Fruit fly (Drosophila melanogaster) whole organism, embryonic: ENCODE measurements around the gene CG4733.

ENCODE experiments used
- CG12104 ChIP-seq: fragments of 200-800 bp; sonication (Bioruptor generic); optimal IDR thresholded peaks from 3 replicates; lab custom pipeline; 2016; ENCODE audit warnings: missing biosample characterization, missing genetic modification characterization
- CG13624 ChIP-seq: fragments of 200-800 bp; sonication (Bioruptor generic); optimal IDR thresholded peaks from 2 replicates; lab custom pipeline; 2016; ENCODE audit warnings: missing biosample characterization, missing genetic modification characterization
- CG15011 ChIP-seq: fragments of 200-800 bp; sonication (Bioruptor generic); optimal IDR thresholded peaks from 3 replicates; lab custom pipeline; 2018; ENCODE audit warnings: missing biosample characterization, mild to moderate bottlenecking, missing genetic modification characterization
- CG15269 ChIP-seq: fragments of 200-800 bp; sonication (Bioruptor generic); optimal IDR thresholded peaks from 2 replicates; lab custom pipeline; 2018; ENCODE audit warnings: missing biosample characterization, mild to moderate bottlenecking, missing genetic modification characterization, moderate library complexity
- CG1529 ChIP-seq: fragments of 200-800 bp; sonication (Bioruptor generic); optimal IDR thresholded peaks from 3 replicates; lab custom pipeline; 2018; ENCODE audit warnings: missing biosample characterization, missing genetic modification characterization
- CG1602 ChIP-seq: fragments of 200-800 bp; sonication (Bioruptor generic); optimal IDR thresholded peaks from 3 replicates; lab custom pipeline; 2016; ENCODE audit warnings: missing biosample characterization, missing genetic modification characterization
- CG1647 ChIP-seq: fragments of 200-800 bp; sonication (Bioruptor generic); optimal IDR thresholded peaks from 3 replicates; lab custom pipeline; 2016; ENCODE audit warnings: missing biosample characterization, missing genetic modification characterization
- CG2120 ChIP-seq: fragments of 200-800 bp; sonication (Bioruptor generic); optimal IDR thresholded peaks from 3 replicates; lab custom pipeline; 2016; ENCODE audit warnings: missing biosample characterization, missing genetic modification characterization
- CG31388 ChIP-seq: fragments of 200-800 bp; sonication (Bioruptor generic); optimal IDR thresholded peaks from 2 replicates; lab custom pipeline; 2016; ENCODE audit warnings: missing biosample characterization, missing genetic modification characterization
- CG3163 ChIP-seq: fragments of 200-800 bp; sonication (Bioruptor generic); optimal IDR thresholded peaks from 3 replicates; lab custom pipeline; 2016; ENCODE audit warnings: missing biosample characterization, missing genetic modification characterization
- CG33213 ChIP-seq: fragments of 200-800 bp; sonication (Bioruptor generic); optimal IDR thresholded peaks from 3 replicates; lab custom pipeline; 2016; ENCODE audit warnings: missing biosample characterization, missing genetic modification characterization
- CG3407 ChIP-seq: fragments of 200-800 bp; sonication (Bioruptor generic); optimal IDR thresholded peaks from 2 replicates; lab custom pipeline; 2018; ENCODE audit warnings: missing biosample characterization, mild to moderate bottlenecking, missing genetic modification characterization
- CG34376 ChIP-seq: fragments of 200-800 bp; sonication (Bioruptor generic); optimal IDR thresholded peaks from 2 replicates; lab custom pipeline; 2018; ENCODE audit warnings: missing biosample characterization, mild to moderate bottlenecking, missing genetic modification characterization
- CG34422 ChIP-seq: fragments of 200-800 bp; sonication (Bioruptor generic); IDR thresholded peaks from 3 replicates; pipeline ENCODE4 v1.3.6; 2022; ENCODE audit warnings: missing biosample characterization, missing genetic modification characterization
- CG3838 ChIP-seq: fragments of 200-800 bp; sonication (Bioruptor generic); optimal IDR thresholded peaks from 3 replicates; lab custom pipeline; 2016; ENCODE audit warnings: missing biosample characterization, missing genetic modification characterization
- CG6765 ChIP-seq: fragments of 200-800 bp; sonication (Bioruptor generic); optimal IDR thresholded peaks from 3 replicates; lab custom pipeline; 2017; ENCODE audit warnings: missing biosample characterization, mild to moderate bottlenecking, missing genetic modification characterization
- CG7372 ChIP-seq: fragments of 200-800 bp; sonication (Bioruptor generic); IDR thresholded peaks from 2 replicates; pipeline ENCODE4 v1.3.6; 2022; ENCODE audit warnings: missing biosample characterization, missing genetic modification characterization
- Camta ChIP-seq: fragments of 200-800 bp; sonication (Bioruptor generic); optimal IDR thresholded peaks from 2 replicates; lab custom pipeline; 2016; ENCODE audit warnings: missing biosample characterization, missing genetic modification characterization
- H2.0 ChIP-seq: fragments of 200-800 bp; sonication (Bioruptor generic); IDR thresholded peaks from 2 replicates; pipeline ENCODE4 v1.3.6; 2022; ENCODE audit warnings: missing biosample characterization, missing genetic modification characterization
- HLH4C ChIP-seq: fragments of 200-800 bp; sonication (Bioruptor generic); IDR thresholded peaks from 3 replicates; pipeline ENCODE4 v1.3.6; 2022; ENCODE audit warnings: missing biosample characterization, missing genetic modification characterization; ENCODE audit not compliant: partially characterized antibody
- Jarid2 ChIP-seq: fragments of 200-800 bp; sonication (Bioruptor generic); optimal IDR thresholded peaks from 3 replicates; lab custom pipeline; 2017; ENCODE audit warnings: mild to moderate bottlenecking, missing biosample characterization, missing genetic modification reagents, missing genetic modification characterization
- Lpt ChIP-seq: fragments of >200 bp; optimal IDR thresholded peaks from 2 replicates; lab custom pipeline; 2018; ENCODE audit warnings: missing biosample characterization, missing genetic modification characterization
- MTF-1 ChIP-seq: fragments of 200-800 bp; sonication (Bioruptor generic); optimal IDR thresholded peaks from 2 replicates; lab custom pipeline; 2018; ENCODE audit warnings: missing biosample characterization, mild to moderate bottlenecking, missing genetic modification characterization, borderline replicate concordance
- Ravus ChIP-seq: fragments of 200-800 bp; sonication (Bioruptor generic); IDR thresholded peaks from 2 replicates; pipeline ENCODE4 v1.3.6; 2022; ENCODE audit warnings: missing biosample characterization, missing genetic modification characterization
- Side ChIP-seq: fragments of 200-800 bp; sonication (Bioruptor generic); optimal IDR thresholded peaks from 2 replicates; lab custom pipeline; 2016; ENCODE audit warnings: missing biosample characterization, missing genetic modification characterization
- Ssrp ChIP-seq: fragments of 200-800 bp; sonication (Bioruptor generic); optimal IDR thresholded peaks from 2 replicates; lab custom pipeline; 2018; ENCODE audit warnings: missing biosample characterization, mild to moderate bottlenecking, missing genetic modification characterization, moderate library complexity
- Tbp ChIP-seq: fragments of >200 bp; optimal IDR thresholded peaks from 2 replicates; lab custom pipeline; 2018; ENCODE audit warnings: missing biosample characterization, missing genetic modification characterization
- abd-A ChIP-seq: fragments of 200-800 bp; sonication (Bioruptor generic); optimal IDR thresholded peaks from 3 replicates; lab custom pipeline; 2019; ENCODE audit warnings: missing biosample characterization, mild to moderate bottlenecking, missing genetic modification characterization, moderate library complexity
- ase ChIP-seq: fragments of 200-800 bp; sonication (Bioruptor generic); IDR thresholded peaks from 3 replicates; pipeline ENCODE4 v1.3.6; 2022; ENCODE audit warnings: missing biosample characterization, missing genetic modification characterization
- bsh ChIP-seq, 2 experiments: fragments of 200-800 bp; sonication (Bioruptor generic); optimal IDR thresholded peaks; 2 replicates each; lab custom pipeline; 2017 to 2018; ENCODE audit warnings: mild to moderate bottlenecking in 2 of 2, missing biosample characterization in 2 of 2, missing genetic modification characterization in 2 of 2, moderate library complexity in 1 of 2
- btn ChIP-seq: fragments of 200-800 bp; sonication (Bioruptor generic); optimal IDR thresholded peaks from 2 replicates; lab custom pipeline; 2016; ENCODE audit warnings: missing biosample characterization, missing genetic modification characterization
- caup ChIP-seq: fragments of 200-800 bp; sonication (Bioruptor generic); optimal IDR thresholded peaks from 3 replicates; lab custom pipeline; 2017; ENCODE audit warnings: missing biosample characterization, mild to moderate bottlenecking, missing genetic modification characterization, moderate library complexity; ENCODE audit not compliant: severe bottlenecking
- en ChIP-seq: fragments of 200-800 bp; sonication (Bioruptor generic); optimal IDR thresholded peaks from 2 replicates; lab custom pipeline; 2016; ENCODE audit warnings: missing biosample characterization, missing genetic modification characterization
- eyg ChIP-seq: fragments of 200-800 bp; sonication (Bioruptor generic); optimal IDR thresholded peaks from 3 replicates; lab custom pipeline; 2016; ENCODE audit warnings: missing biosample characterization, missing genetic modification characterization
- fd96Cb ChIP-seq: fragments of 200-800 bp; sonication (Bioruptor generic); optimal IDR thresholded peaks from 2 replicates; lab custom pipeline; 2018; ENCODE audit warnings: missing biosample characterization, mild to moderate bottlenecking, missing genetic modification characterization, moderate library complexity
- gcm ChIP-seq: fragments of 200-800 bp; sonication (Bioruptor generic); optimal IDR thresholded peaks from 2 replicates; lab custom pipeline; 2019; ENCODE audit warnings: missing biosample characterization, mild to moderate bottlenecking, missing genetic modification characterization, moderate library complexity
- jigr1 ChIP-seq: fragments of 200-800 bp; sonication (Bioruptor generic); IDR thresholded peaks from 3 replicates; pipeline ENCODE4 v1.3.6; 2022; ENCODE audit warnings: missing biosample characterization, missing genetic modification characterization
- klu ChIP-seq: fragments of 200-800 bp; sonication (Bioruptor generic); IDR thresholded peaks from 2 replicates; pipeline ENCODE4 v1.3.6; 2022; ENCODE audit warnings: missing biosample characterization, missing genetic modification characterization
- kni ChIP-seq: fragments of 200-800 bp; sonication (Bioruptor generic); optimal IDR thresholded peaks from 3 replicates; lab custom pipeline; 2017; ENCODE audit warnings: mild to moderate bottlenecking, missing biosample characterization, missing genetic modification reagents, missing genetic modification characterization
- knrl ChIP-seq: fragments of 200-800 bp; sonication (Bioruptor generic); IDR thresholded peaks from 3 replicates; pipeline ENCODE4 v1.3.6; 2022; ENCODE audit warnings: missing biosample characterization, missing genetic modification characterization; ENCODE audit not compliant: partially characterized antibody
- lmd ChIP-seq: fragments of 200-800 bp; sonication (Bioruptor generic); IDR thresholded peaks from 2 replicates; pipeline ENCODE4 v1.3.6; 2022; ENCODE audit warnings: missing biosample characterization, missing genetic modification characterization
- nmo ChIP-seq: fragments of 200-800 bp; sonication (Bioruptor generic); optimal IDR thresholded peaks from 2 replicates; lab custom pipeline; 2018; ENCODE audit warnings: missing biosample characterization, mild to moderate bottlenecking, missing genetic modification characterization, moderate library complexity
- pnt ChIP-seq: fragments of 200-800 bp; sonication (Bioruptor generic); optimal IDR thresholded peaks from 3 replicates; lab custom pipeline; 2016; ENCODE audit warnings: missing biosample characterization, missing genetic modification characterization
- slbo ChIP-seq: fragments of 200-800 bp; sonication (Bioruptor generic); IDR thresholded peaks from 2 replicates; pipeline ENCODE4 v1.3.6; 2022; ENCODE audit warnings: missing biosample characterization, missing genetic modification characterization
- sqz ChIP-seq: fragments of 200-800 bp; sonication (Bioruptor generic); optimal IDR thresholded peaks from 3 replicates; lab custom pipeline; 2018; ENCODE audit warnings: missing biosample characterization, mild to moderate bottlenecking, missing genetic modification characterization
- stc ChIP-seq: fragments of 200-800 bp; sonication (Bioruptor generic); IDR thresholded peaks from 2 replicates; pipeline ENCODE4 v1.3.6; 2022; ENCODE audit warnings: missing biosample characterization, missing genetic modification characterization
- tap ChIP-seq: fragments of 200-800 bp; optimal IDR thresholded peaks from 3 replicates; lab custom pipeline; 2019; ENCODE audit warnings: missing biosample characterization, mild to moderate bottlenecking, missing genetic modification characterization, moderate library complexity
- vvl ChIP-seq: fragments of 200-800 bp; sonication (Bioruptor generic); IDR thresholded peaks from 2 replicates; pipeline ENCODE4 v1.3.6; 2022; ENCODE audit warnings: missing biosample characterization, missing genetic modification characterization
- wdn ChIP-seq: fragments of 200-800 bp; sonication (Bioruptor generic); IDR thresholded peaks from 2 replicates; pipeline ENCODE4 v1.3.6; 2022; ENCODE audit warnings: missing biosample characterization, missing genetic modification characterization
- zfh2 ChIP-seq: fragments of 200-800 bp; sonication (Bioruptor generic); optimal IDR thresholded peaks from 2 replicates; lab custom pipeline; 2016; ENCODE audit warnings: missing biosample characterization, missing genetic modification characterization

CG4733 gene

dm6 chr3R:19880431-19880939 lies 10.0 kb upstream of the CG4733 start (continued):
- TF ChIP-seq CG1647, result no peak
- TF ChIP-seq CG34422, result peak; percentile 30; the same call in 1 of the 3 replicates
- peak; percentile 37 for TF ChIP-seq btn (GFP tag; lab: Kevin White, UChicago)
- TF ChIP-seq CG1529, result no peak
- TF ChIP-seq Ravus (GFP tag; lab: Robert Waterston, UW), result no peak
- TF ChIP-seq jigr1 (GFP tag; lab: Robert Waterston, UW), result no peak
- TF ChIP-seq lmd, result 0 out of 2 replicates have a peak, but pooled peaks have one; percentile 15
- TF ChIP-seq eyg (GFP tag; lab: Kevin White, UChicago), result no peak
- no peak for TF ChIP-seq Jarid2 (GFP tag; lab: Kevin White, UChicago)
- no peak for TF ChIP-seq Lpt
- no peak for TF ChIP-seq HLH4C (GFP tag; lab: Robert Waterston, UW)
- no peak for TF ChIP-seq stc (GFP tag; lab: Robert Waterston, UW)
- TF ChIP-seq kni (GFP tag; lab: Kevin White, UChicago), result peak; percentile 65
- peak; percentile 46 for TF ChIP-seq caup (GFP tag; lab: Kevin White, UChicago)
- peak; percentile 46 for TF ChIP-seq CG13624 (GFP tag; lab: Kevin White, UChicago)
- TF ChIP-seq CG3838 (GFP tag; lab: Kevin White, UChicago), result no peak
- peak; percentile 59 for TF ChIP-seq CG2120 (GFP tag; lab: Kevin White, UChicago)
- TF ChIP-seq bsh (GFP tag; optimal IDR thresholded peaks at IDR 0.05; lab: Kevin White, UChicago), result peak in 1 of 2 experiments; percentile 59
- TF ChIP-seq Tbp (GFP tag; lab: Kevin White, UChicago), result no peak
- peak; percentile 75 for TF ChIP-seq CG15269 (tag; lab: Kevin White, UChicago)
- TF ChIP-seq CG31388 (GFP tag; lab: Kevin White, UChicago), result no peak
- no peak for TF ChIP-seq ase (GFP tag; lab: Robert Waterston, UW)
- TF ChIP-seq CG7372 (GFP tag; lab: Robert Waterston, UW), result peak; percentile 55; the same call in 1 of the 2 replicates
- peak; percentile 46 for TF ChIP-seq nmo (GFP tag; lab: Kevin White, UChicago)
- TF ChIP-seq Side (GFP tag; lab: Kevin White, UChicago), result peak; percentile 58
- TF ChIP-seq pnt (GFP tag; lab: Kevin White, UChicago), result peak; percentile 1
- peak; percentile 38 for TF ChIP-seq Ssrp (tag; lab: Kevin White, UChicago)
- TF ChIP-seq CG3163 (GFP tag; lab: Kevin White, UChicago), result peak; percentile 31
- peak; percentile 56 for TF ChIP-seq tap (tag; lab: Kevin White, UChicago)
- TF ChIP-seq CG3407 (GFP tag; lab: Kevin White, UChicago), result peak; percentile 17
- TF ChIP-seq knrl, result no peak
- peak; percentile 13 for TF ChIP-seq CG1602
- peak; percentile 46; the same call in 1 of the 2 replicates for TF ChIP-seq vvl
- peak; percentile 59 for TF ChIP-seq sqz (GFP tag; lab: Kevin White, UChicago)
- peak; percentile 48 for TF ChIP-seq en (GFP tag; lab: Kevin White, UChicago)
- TF ChIP-seq CG34376 (GFP tag; lab: Kevin White, UChicago), result peak; percentile 77
- TF ChIP-seq gcm (GFP tag; lab: Kevin White, UChicago), result peak; percentile 34
- no peak for TF ChIP-seq abd-A (tag; lab: Kevin White, UChicago)
- TF ChIP-seq CG15011, result peak; percentile 20
- peak; percentile 37 for TF ChIP-seq Camta
- TF ChIP-seq MTF-1, result no peak
- peak; percentile 22; the same call in 1 of the 2 replicates for TF ChIP-seq klu (GFP tag; lab: Robert Waterston, UW)
- no peak for TF ChIP-seq zfh2 (GFP tag; lab: Kevin White, UChicago)
- peak; percentile 1 for TF ChIP-seq fd96Cb (tag; lab: Kevin White, UChicago)
- TF ChIP-seq slbo (GFP tag; lab: Robert Waterston, UW), result peak; percentile 38; the same call in 1 of the 2 replicates
- no peak for TF ChIP-seq CG33213 (GFP tag; lab: Kevin White, UChicago)
- TF ChIP-seq CG6765 (GFP tag; lab: Kevin White, UChicago), result peak; percentile 66
- TF ChIP-seq H2.0 (GFP tag; lab: Robert Waterston, UW), result peak; percentile 33; the same call in 1 of the 2 replicates
- TF ChIP-seq wdn, result peak; percentile 51; the same call in 1 of the 2 replicates
- TF ChIP-seq CG12104 (GFP tag; lab: Kevin White, UChicago), result peak; percentile 36
